Fruit fly (Drosophila melanogaster) whole organism: ENCODE measurements around the gene Ube4B.

ENCODE experiments used
- CG8478 ChIP-seq: fragments of >200 bp; optimal IDR thresholded peaks from 2 replicates; lab custom pipeline; 2018; ENCODE audit warnings: inconsistent platforms
- Dll ChIP-seq: fragments of >200 bp; optimal IDR thresholded peaks from 2 replicates; lab custom pipeline; 2017
- pan ChIP-seq: fragments of >200 bp; optimal IDR thresholded peaks from 2 replicates; lab custom pipeline; 2017
- psq ChIP-seq: fragments of >200 bp; optimal IDR thresholded peaks from 2 replicates; lab custom pipeline; 2017
- usp ChIP-seq: fragments of >200 bp; optimal IDR thresholded peaks from 2 replicates; lab custom pipeline; 2017; ENCODE audit warnings: missing biosample characterization, missing genetic modification characterization, mixed read lengths

dm6 chr2L:13021020-13021781 lies 2.0 kb upstream of the Ube4B start, which contains the start of gene CG9933:
- TF ChIP-seq psq (lab: Kevin White, UChicago): no peak
- TF ChIP-seq Dll (lab: Kevin White, UChicago): no peak
- TF ChIP-seq CG8478 (lab: Kevin White, UChicago): no peak
- TF ChIP-seq pan (lab: Kevin White, UChicago): no peak
- TF ChIP-seq usp (GFP tag; lab: Kevin White, UChicago): no peak
